Fruit fly (Drosophila melanogaster) whole organism, prepupa: ENCODE measurements around the gene eIF4EHP.

Experiments
- Blimp-1 ChIP-seq: fragments of 200-800 bp; sonication (Bioruptor generic); optimal IDR thresholded peaks from 3 replicates; lab custom pipeline; 2017; ENCODE audit warnings: missing biosample characterization, missing genetic modification characterization, mild to moderate bottlenecking, moderate library complexity, missing genetic modification reagents
- CG10631 ChIP-seq: fragments of 200-800 bp; sonication (Bioruptor generic); optimal IDR thresholded peaks from 2 replicates; lab custom pipeline; 2016; ENCODE audit warnings: missing biosample characterization, missing genetic modification characterization
- CG11294 ChIP-seq: fragments of 200-800 bp; sonication (Bioruptor generic); IDR thresholded peaks from 2 replicates; pipeline ENCODE4 v1.3.6; 2022; ENCODE audit warnings: missing biosample characterization, missing genetic modification characterization
- CG11902 ChIP-seq: fragments of 200-800 bp; sonication (Bioruptor generic); optimal IDR thresholded peaks from 3 replicates; lab custom pipeline; 2016; ENCODE audit warnings: missing biosample characterization, missing genetic modification characterization
- CG15336 ChIP-seq: fragments of 200-800 bp; sonication (Bioruptor generic); IDR thresholded peaks from 2 replicates; pipeline ENCODE4 v1.3.6; 2022; ENCODE audit warnings: missing biosample characterization, missing genetic modification characterization
- CG1621 ChIP-seq: fragments of 200-800 bp; sonication (Bioruptor generic); optimal IDR thresholded peaks from 3 replicates; lab custom pipeline; 2018; ENCODE audit warnings: missing biosample characterization, mild to moderate bottlenecking, missing genetic modification characterization
- CG16779 ChIP-seq: fragments of 200-800 bp; sonication (Bioruptor generic); optimal IDR thresholded peaks from 3 replicates; lab custom pipeline; 2017; ENCODE audit warnings: missing biosample characterization, mild to moderate bottlenecking, missing genetic modification characterization
- CG3032 ChIP-seq: fragments of 200-800 bp; optimal IDR thresholded peaks from 2 replicates; lab custom pipeline; 2019; ENCODE audit warnings: missing biosample characterization, mild to moderate bottlenecking, missing genetic modification characterization, moderate library complexity
- CG31627 ChIP-seq: fragments of 200-800 bp; sonication (Bioruptor generic); optimal IDR thresholded peaks from 3 replicates; lab custom pipeline; 2016; ENCODE audit warnings: missing biosample characterization, missing genetic modification characterization
- CG32006 ChIP-seq: fragments of 200-800 bp; sonication (Bioruptor generic); optimal IDR thresholded peaks from 3 replicates; lab custom pipeline; 2017; ENCODE audit warnings: missing biosample characterization, mild to moderate bottlenecking, missing genetic modification characterization
- CG3919 ChIP-seq: fragments of 200-800 bp; sonication (Bioruptor generic); optimal IDR thresholded peaks from 3 replicates; lab custom pipeline; 2016; ENCODE audit warnings: missing biosample characterization, missing genetic modification characterization
- CG4318 ChIP-seq: fragments of 200-800 bp; sonication (Bioruptor generic); optimal IDR thresholded peaks from 3 replicates; lab custom pipeline; 2017; ENCODE audit warnings: missing biosample characterization, mild to moderate bottlenecking, missing genetic modification characterization
- CG6163 ChIP-seq: fragments of 200-800 bp; sonication (Bioruptor generic); IDR thresholded peaks from 3 replicates; pipeline ENCODE4 v1.3.6; 2022; ENCODE audit warnings: missing biosample characterization, missing genetic modification characterization
- CG6276 ChIP-seq: fragments of 200-800 bp; sonication (Bioruptor generic); optimal IDR thresholded peaks from 2 replicates; lab custom pipeline; 2017; ENCODE audit warnings: missing biosample characterization, mild to moderate bottlenecking, missing genetic modification characterization
- CG6792 ChIP-seq: fragments of 200-800 bp; sonication (Bioruptor generic); optimal IDR thresholded peaks from 3 replicates; lab custom pipeline; 2016; ENCODE audit warnings: missing biosample characterization, missing genetic modification characterization
- CG6854 ChIP-seq: fragments of 200-800 bp; sonication (Bioruptor generic); optimal IDR thresholded peaks from 2 replicates; lab custom pipeline; 2017; ENCODE audit warnings: missing biosample characterization, mild to moderate bottlenecking, missing genetic modification characterization
- CG7368 ChIP-seq: fragments of 200-800 bp; sonication (Bioruptor generic); optimal IDR thresholded peaks from 3 replicates; lab custom pipeline; 2016; ENCODE audit warnings: missing biosample characterization, missing genetic modification characterization
- CG8119 ChIP-seq: fragments of 200-800 bp; sonication (Bioruptor generic); IDR thresholded peaks from 3 replicates; pipeline ENCODE4 v1.3.6; 2022; ENCODE audit warnings: missing biosample characterization, missing genetic modification characterization
- CG8632 ChIP-seq: fragments of 200-800 bp; sonication (Bioruptor generic); optimal IDR thresholded peaks from 3 replicates; lab custom pipeline; 2016; ENCODE audit warnings: missing biosample characterization, missing genetic modification characterization
- CG9139 ChIP-seq: fragments of 200-800 bp; sonication (Bioruptor generic); optimal IDR thresholded peaks from 3 replicates; lab custom pipeline; 2017; ENCODE audit warnings: missing biosample characterization, mild to moderate bottlenecking, missing genetic modification characterization
- Eip78C ChIP-seq: fragments of 200-800 bp; sonication (Bioruptor generic); peaks from one replicate; lab custom pipeline; 2016; ENCODE audit warnings: missing biosample characterization, missing genetic modification characterization
- Eip93F ChIP-seq: fragments of 200-800 bp; sonication (Bioruptor generic); optimal IDR thresholded peaks from 2 replicates; lab custom pipeline; 2016; ENCODE audit warnings: missing biosample characterization, mild to moderate bottlenecking, missing genetic modification characterization
- Ets96B ChIP-seq: fragments of 200-800 bp; optimal IDR thresholded peaks from 2 replicates; lab custom pipeline; 2019; ENCODE audit warnings: missing biosample characterization, mild to moderate bottlenecking, missing genetic modification characterization, moderate library complexity
- Hr38 ChIP-seq: sonication (Bioruptor generic); optimal IDR thresholded peaks from 2 replicates; lab custom pipeline; 2016; ENCODE audit warnings: missing biosample characterization, missing genetic modification characterization
- Hr39 ChIP-seq: fragments of 200-800 bp; sonication (Bioruptor generic); optimal IDR thresholded peaks from 2 replicates; lab custom pipeline; 2016; ENCODE audit warnings: missing biosample characterization, missing genetic modification characterization
- Hr4 ChIP-seq: fragments of 200-800 bp; sonication (Bioruptor generic); optimal IDR thresholded peaks from 3 replicates; lab custom pipeline; 2016; ENCODE audit warnings: missing biosample characterization, missing genetic modification characterization
- Lpt ChIP-seq: fragments of 200-800 bp; sonication (Bioruptor generic); optimal IDR thresholded peaks from 3 replicates; lab custom pipeline; 2016; ENCODE audit warnings: missing biosample characterization, missing genetic modification characterization
- Met ChIP-seq: fragments of 200-800 bp; sonication (Bioruptor generic); optimal IDR thresholded peaks from 3 replicates; lab custom pipeline; 2016; ENCODE audit warnings: missing biosample characterization, missing genetic modification characterization
- OdsH ChIP-seq: fragments of 200-800 bp; sonication (Bioruptor generic); optimal IDR thresholded peaks from 3 replicates; lab custom pipeline; 2016; ENCODE audit warnings: missing biosample characterization, missing genetic modification characterization
- Smox ChIP-seq: fragments of 200-800 bp; sonication (Bioruptor generic); optimal IDR thresholded peaks from 3 replicates; lab custom pipeline; 2016; ENCODE audit warnings: missing biosample characterization, missing genetic modification characterization
- Sox102F ChIP-seq: fragments of 200-800 bp; sonication (Bioruptor generic); optimal IDR thresholded peaks from 2 replicates; lab custom pipeline; 2016; ENCODE audit warnings: missing biosample characterization, mild to moderate bottlenecking, missing genetic modification characterization
- Sox14 ChIP-seq: fragments of 200-800 bp; sonication (Bioruptor generic); optimal IDR thresholded peaks from 3 replicates; lab custom pipeline; 2016; ENCODE audit warnings: missing biosample characterization, missing genetic modification characterization
- Sox15 ChIP-seq: fragments of 200-800 bp; sonication (Bioruptor generic); optimal IDR thresholded peaks from 3 replicates; lab custom pipeline; 2016; ENCODE audit warnings: missing biosample characterization, missing genetic modification characterization
- achi ChIP-seq: fragments of 200-800 bp; sonication (Bioruptor generic); optimal IDR thresholded peaks from 3 replicates; lab custom pipeline; 2016; ENCODE audit warnings: missing biosample characterization, missing genetic modification characterization
- acj6 ChIP-seq: fragments of 200-800 bp; sonication (Bioruptor generic); optimal IDR thresholded peaks from 3 replicates; lab custom pipeline; 2016; ENCODE audit warnings: missing biosample characterization, missing genetic modification characterization
- cyc ChIP-seq: fragments of 200-800 bp; sonication (Bioruptor generic); optimal IDR thresholded peaks from 3 replicates; lab custom pipeline; 2016; ENCODE audit warnings: missing biosample characterization, missing genetic modification characterization
- dac ChIP-seq: fragments of 200-800 bp; sonication (Bioruptor generic); optimal IDR thresholded peaks from 2 replicates; lab custom pipeline; 2017; ENCODE audit warnings: missing biosample characterization, mild to moderate bottlenecking, missing genetic modification characterization
- dsx ChIP-seq: fragments of 200-800 bp; optimal IDR thresholded peaks from 3 replicates; lab custom pipeline; 2019; ENCODE audit warnings: missing biosample characterization, mild to moderate bottlenecking, missing genetic modification characterization, moderate library complexity; ENCODE audit not compliant: poor library complexity, severe bottlenecking
- eg ChIP-seq: fragments of 200-800 bp; sonication (Bioruptor generic); IDR thresholded peaks from 3 replicates; pipeline ENCODE4 v1.3.6; 2022; ENCODE audit warnings: missing biosample characterization, missing genetic modification characterization
- fd59A ChIP-seq: fragments of 200-800 bp; sonication (Bioruptor generic); optimal IDR thresholded peaks from 2 replicates; lab custom pipeline; 2017; ENCODE audit warnings: missing biosample characterization, mild to moderate bottlenecking, missing genetic modification characterization, missing genetic modification reagents
- fkh ChIP-seq: fragments of 200-800 bp; sonication (Bioruptor generic); optimal IDR thresholded peaks from 3 replicates; lab custom pipeline; 2017; ENCODE audit warnings: missing biosample characterization, mild to moderate bottlenecking, missing genetic modification characterization, moderate library complexity
- lz ChIP-seq: fragments of 200-800 bp; sonication (Bioruptor generic); optimal IDR thresholded peaks from 3 replicates; lab custom pipeline; 2016; ENCODE audit warnings: missing biosample characterization, missing genetic modification characterization
- net ChIP-seq: fragments of 200-800 bp; sonication (Bioruptor generic); optimal IDR thresholded peaks from 3 replicates; lab custom pipeline; 2016; ENCODE audit warnings: missing biosample characterization, missing genetic modification characterization
- pdm3 ChIP-seq: fragments of 200-800 bp; sonication (Bioruptor generic); optimal IDR thresholded peaks from 3 replicates; lab custom pipeline; 2016; ENCODE audit warnings: missing biosample characterization, missing genetic modification characterization
- salr ChIP-seq, 2 experiments: fragments of 200-800 bp; sonication (Bioruptor generic); optimal IDR thresholded peaks; 3 replicates each; lab custom pipeline; 2016 to 2018; ENCODE audit warnings: missing biosample characterization in 2 of 2, missing genetic modification characterization in 2 of 2, mild to moderate bottlenecking in 1 of 2
- spab ChIP-seq: fragments of 200-800 bp; sonication (Bioruptor generic); optimal IDR thresholded peaks from 2 replicates; lab custom pipeline; 2017; ENCODE audit warnings: missing biosample characterization, mild to moderate bottlenecking, missing genetic modification characterization, missing genetic modification reagents
- ss ChIP-seq, 2 experiments: fragments of 200-800 bp; sonication (Bioruptor generic); optimal IDR thresholded peaks; 2 replicates in 1 of 2; 3 replicates in 1 of 2; lab custom pipeline; 2017 to 2018; ENCODE audit warnings: mild to moderate bottlenecking in 2 of 2, missing biosample characterization in 2 of 2, missing genetic modification characterization in 2 of 2, moderate library complexity in 1 of 2
- svp ChIP-seq: fragments of 200-800 bp; sonication (Bioruptor generic); peaks from one replicate; lab custom pipeline; 2016; ENCODE audit warnings: missing biosample characterization, missing genetic modification characterization
- topi ChIP-seq: fragments of 200-800 bp; sonication (Bioruptor generic); optimal IDR thresholded peaks from 3 replicates; lab custom pipeline; 2016; ENCODE audit warnings: missing biosample characterization, missing genetic modification characterization
- vri ChIP-seq: fragments of 200-800 bp; sonication (Bioruptor generic); optimal IDR thresholded peaks from 3 replicates; lab custom pipeline; 2016; ENCODE audit warnings: missing biosample characterization, mild to moderate bottlenecking, missing genetic modification characterization

eIF4EHP gene

DNA sequence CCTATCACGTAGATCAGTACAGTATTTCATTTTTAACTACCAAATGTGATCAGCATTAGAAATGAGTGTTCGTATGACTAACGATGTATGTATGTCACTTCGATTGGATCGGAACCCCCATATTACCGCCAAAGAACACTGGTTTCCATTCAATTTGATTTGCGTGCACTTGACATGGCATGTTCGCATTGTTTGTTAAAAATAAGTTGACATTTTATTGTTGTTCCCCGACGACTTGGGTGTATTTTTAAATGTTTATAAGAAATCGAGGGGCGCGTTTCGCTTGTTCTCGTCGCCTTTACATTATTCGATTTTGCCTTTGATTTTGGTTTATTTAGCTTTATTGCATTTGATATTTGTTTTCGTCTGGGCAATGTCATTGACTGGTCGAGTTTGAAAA is 93.3 kb downstream of the eIF4EHP start:
- TF ChIP-seq Eip93F (no peak), CG9139 (no peak), Sox15 (GFP tag; lab: Kevin White, UChicago) (no peak), dsx (no peak), salr (GFP tag; optimal IDR thresholded peaks at IDR 0.05; lab: Kevin White, UChicago) (no peak), Lpt (GFP tag; lab: Kevin White, UChicago) (no peak), CG6854 (GFP tag; lab: Kevin White, UChicago) (no peak), svp (GFP tag; lab: Kevin White, UChicago) (no peak), ss (GFP tag; optimal IDR thresholded peaks at IDR 0.05; lab: Kevin White, UChicago) (no peak), Hr39 (no peak), CG3032 (no peak), CG11294 (GFP tag; lab: Robert Waterston, UW) (no peak), spab (GFP tag; lab: Kevin White, UChicago) (no peak), CG16779 (tag; lab: Kevin White, UChicago) (no peak)

DNA sequence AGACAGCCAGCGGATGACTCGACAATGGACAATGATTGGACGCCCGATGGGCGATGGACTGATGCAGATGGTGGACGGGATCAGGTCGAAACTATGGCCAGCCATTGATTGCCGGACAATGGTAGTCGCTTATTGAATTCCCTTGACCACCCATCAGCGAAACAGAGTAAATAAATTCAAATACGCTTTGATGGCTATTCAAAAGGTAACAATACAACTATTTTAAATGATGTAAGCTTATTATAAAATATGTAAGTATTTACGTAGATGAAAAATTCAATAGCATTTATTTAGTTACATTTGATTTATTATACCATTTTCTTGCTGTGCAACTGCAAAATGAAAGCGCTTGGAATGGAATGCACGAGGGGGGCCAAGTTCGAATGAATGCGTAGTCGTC is 94.2 kb downstream of the eIF4EHP start:
- peak; percentile 17 for TF ChIP-seq CG32006 (GFP tag; lab: Kevin White, UChicago)
- TF ChIP-seq CG7368 (GFP tag; lab: Kevin White, UChicago) = no peak
- TF ChIP-seq Eip78C (GFP tag; lab: Kevin White, UChicago) = peak; percentile 83
- peak; percentile 6 for TF ChIP-seq Ets96B (tag; lab: Kevin White, UChicago)
- no peak for TF ChIP-seq vri (GFP tag; lab: Kevin White, UChicago)
- no peak for TF ChIP-seq CG9139
- TF ChIP-seq Sox14 (GFP tag; lab: Kevin White, UChicago) = no peak
- TF ChIP-seq ss (GFP tag; optimal IDR thresholded peaks at IDR 0.05; lab: Kevin White, UChicago) = no peak
- 0 out of 2 replicates have a peak, but pooled peaks have one; percentile 19 for TF ChIP-seq CG15336 (GFP tag; lab: Robert Waterston, UW)
- peak; percentile 10 for TF ChIP-seq dsx
- no peak for TF ChIP-seq net (GFP tag; lab: Kevin White, UChicago)
- TF ChIP-seq CG8119 = 0 out of 3 replicates have a peak, but pooled peaks have one; percentile 25
- TF ChIP-seq CG3032 = no peak
- no peak for TF ChIP-seq Sox15 (GFP tag; lab: Kevin White, UChicago)
- TF ChIP-seq achi (GFP tag; lab: Kevin White, UChicago) = no peak
- TF ChIP-seq Smox (GFP tag; lab: Kevin White, UChicago) = no peak
- no peak for TF ChIP-seq OdsH (GFP tag; lab: Kevin White, UChicago)
- TF ChIP-seq fkh (GFP tag; lab: Kevin White, UChicago) = no peak
- TF ChIP-seq CG31627 (GFP tag; lab: Kevin White, UChicago) = no peak
- no peak for TF ChIP-seq cyc (GFP tag; lab: Kevin White, UChicago)
- 0 out of 3 replicates have a peak, but pooled peaks have one; percentile 14 for TF ChIP-seq eg
- no peak for TF ChIP-seq CG4318 (GFP tag; lab: Kevin White, UChicago)
- no peak for TF ChIP-seq CG6276
- TF ChIP-seq lz (GFP tag; lab: Kevin White, UChicago) = no peak
- no peak for TF ChIP-seq Blimp-1 (GFP tag; lab: Kevin White, UChicago)
- no peak for TF ChIP-seq CG16779 (tag; lab: Kevin White, UChicago)
- TF ChIP-seq CG1621 (tag; lab: Kevin White, UChicago) = no peak
- TF ChIP-seq CG8632 (GFP tag; lab: Kevin White, UChicago) = no peak
- no peak for TF ChIP-seq topi (GFP tag; lab: Kevin White, UChicago)
- TF ChIP-seq CG11294 (GFP tag; lab: Robert Waterston, UW) = no peak
- TF ChIP-seq CG10631 (GFP tag; lab: Kevin White, UChicago) = peak; percentile 11
- no peak for TF ChIP-seq Eip93F
- TF ChIP-seq CG11902 = no peak
- TF ChIP-seq CG6792 (GFP tag; lab: Kevin White, UChicago) = no peak
- TF ChIP-seq pdm3 (GFP tag; lab: Kevin White, UChicago) = no peak
- TF ChIP-seq Hr39 = no peak
- TF ChIP-seq fd59A = no peak
- no peak for TF ChIP-seq Hr4
- TF ChIP-seq Met (GFP tag; lab: Kevin White, UChicago) = no peak
- no peak for TF ChIP-seq dac (GFP tag; lab: Kevin White, UChicago)
- no peak for TF ChIP-seq acj6 (GFP tag; lab: Kevin White, UChicago)
- no peak for TF ChIP-seq Lpt (GFP tag; lab: Kevin White, UChicago)
- no peak for TF ChIP-seq Sox102F (GFP tag; lab: Kevin White, UChicago)
- TF ChIP-seq Hr38 (GFP tag; lab: Kevin White, UChicago) = no peak
- TF ChIP-seq CG6163 (GFP tag; lab: Robert Waterston, UW) = peak; percentile 15; the same call in 1 of the 3 replicates
- TF ChIP-seq CG3919 (GFP tag; lab: Kevin White, UChicago) = no peak
